Worm (Caenorhabditis elegans) whole organism, young adult: ENCODE measurements around the gene R148.3.

Experiments used
- B0019.2 ChIP-seq: fragments of 200-800 bp; sonication (Bioruptor generic); conservative IDR thresholded peaks from 2 replicates; pipeline ENCODE4 v1.3.6; 2022; ENCODE audit warnings: missing genetic modification reagents, missing genetic modification characterization, missing compliant biosample characterization
- D2030.7 ChIP-seq: fragments of 200-800 bp; sonication (Bioruptor generic); IDR thresholded peaks from 2 replicates; pipeline ENCODE4 v1.3.6; 2022; ENCODE audit warnings: missing genetic modification reagents, missing genetic modification characterization, missing compliant biosample characterization
- F10E7.11 ChIP-seq: sonication (generic microtip); optimal IDR thresholded peaks from 2 replicates; lab custom pipeline; 2017; ENCODE audit warnings: mild to moderate bottlenecking, missing genetic modification characterization, moderate library complexity, missing compliant biosample characterization
- F39B2.1 ChIP-seq: fragments of 200-800 bp; sonication (Bioruptor generic); IDR thresholded peaks from 2 replicates; pipeline ENCODE4 v1.3.6; 2022; ENCODE audit warnings: missing genetic modification reagents, missing genetic modification characterization, missing compliant biosample characterization
- F55B11.4 ChIP-seq: sonication (generic microtip); optimal IDR thresholded peaks from 2 replicates; lab custom pipeline; 2016; ENCODE audit warnings: missing compliant biosample characterization, missing genetic modification characterization, borderline replicate concordance; ENCODE audit not compliant: insufficient read depth
- F57A8.1 ChIP-seq: fragments of 200-800 bp; sonication (Bioruptor generic); optimal IDR thresholded peaks from 2 replicates; lab custom pipeline; 2018; ENCODE audit warnings: mild to moderate bottlenecking, missing genetic modification characterization, moderate library complexity, missing compliant biosample characterization
- T07F8.4 ChIP-seq: sonication (generic microtip); optimal IDR thresholded peaks from 2 replicates; lab custom pipeline; 2016; ENCODE audit warnings: mild to moderate bottlenecking, missing genetic modification characterization, moderate library complexity, missing compliant biosample characterization
- Y56A3A.18 ChIP-seq: fragments of 200-800 bp; sonication (Bioruptor generic); IDR thresholded peaks from 2 replicates; pipeline ENCODE4 v1.3.6; 2022; ENCODE audit warnings: missing genetic modification reagents, missing genetic modification characterization, missing compliant biosample characterization
- Y67H2A.10 ChIP-seq: fragments of 200-800 bp; sonication (Bioruptor generic); conservative IDR thresholded peaks from 2 replicates; pipeline ENCODE4 v1.3.6; 2022; ENCODE audit warnings: missing genetic modification reagents, missing genetic modification characterization, missing compliant biosample characterization
- aptf-3 ChIP-seq: fragments of 200-800 bp; sonication (Bioruptor generic); IDR thresholded peaks from 2 replicates; pipeline ENCODE4 v1.3.6; 2022; ENCODE audit warnings: missing genetic modification characterization, missing compliant biosample characterization
- atf-7 ChIP-seq: sonication (generic microtip); optimal IDR thresholded peaks from 2 replicates; lab custom pipeline; 2017; ENCODE audit warnings: mild to moderate bottlenecking, missing genetic modification characterization, missing compliant biosample characterization
- athp-1 ChIP-seq: sonication (generic microtip); optimal IDR thresholded peaks from 2 replicates; lab custom pipeline; 2017; ENCODE audit warnings: mild to moderate bottlenecking, missing genetic modification characterization, missing compliant biosample characterization
- attf-5 ChIP-seq: fragments of 200-800 bp; sonication (Bioruptor generic); optimal IDR thresholded peaks from 2 replicates; lab custom pipeline; 2018; ENCODE audit warnings: mild to moderate bottlenecking, missing genetic modification characterization, missing compliant biosample characterization
- bed-1 ChIP-seq: fragments of 200-800 bp; sonication (Bioruptor generic); IDR thresholded peaks from 2 replicates; pipeline ENCODE4 v1.3.6; 2022; ENCODE audit warnings: missing genetic modification reagents, missing genetic modification characterization, missing compliant biosample characterization
- cebp-1 ChIP-seq, 2 experiments: fragments of 200-800 bp in 1 of 2; sonication (Bioruptor generic) in 1 of 2; sonication (generic microtip) in 1 of 2; IDR thresholded peaks in 1 of 2; optimal IDR thresholded peaks in 1 of 2; 2 replicates each; pipeline versions ENCODE4 v1.3.6 to Lab custom; 2017 to 2022; ENCODE audit warnings: missing compliant biosample characterization in 2 of 2, missing genetic modification characterization in 2 of 2, mild to moderate bottlenecking in 1 of 2, missing genetic modification reagents in 1 of 2, moderate library complexity in 1 of 2
- ceh-91 ChIP-seq: fragments of 200-800 bp; sonication (Bioruptor generic); IDR thresholded peaks from 2 replicates; pipeline ENCODE4 v1.3.6; 2022; ENCODE audit warnings: missing genetic modification reagents, missing genetic modification characterization, missing compliant biosample characterization
- egl-44 ChIP-seq: fragments of 200-800 bp; sonication (Bioruptor generic); IDR thresholded peaks from 2 replicates; pipeline ENCODE4 v1.3.6; 2022; ENCODE audit warnings: missing genetic modification reagents, missing genetic modification characterization, missing compliant biosample characterization
- hlh-26 ChIP-seq: fragments of 200-800 bp; sonication (Bioruptor generic); conservative IDR thresholded peaks from 2 replicates; pipeline ENCODE4 v1.3.6; 2022; ENCODE audit warnings: missing genetic modification reagents, missing genetic modification characterization, missing compliant biosample characterization
- hmg-1.2 ChIP-seq: fragments of 200-800 bp; sonication (Bioruptor generic); IDR thresholded peaks from 2 replicates; pipeline ENCODE4 v1.3.6; 2022; ENCODE audit warnings: missing genetic modification reagents, missing genetic modification characterization, missing compliant biosample characterization
- let-607 ChIP-seq, 2 experiments: fragments of 200-800 bp in 1 of 2; sonication (Bioruptor generic) in 1 of 2; sonication (generic microtip) in 1 of 2; optimal IDR thresholded peaks; 2 replicates each; lab custom pipeline; 2016 to 2018; ENCODE audit warnings: mild to moderate bottlenecking in 2 of 2, missing compliant biosample characterization in 2 of 2, missing genetic modification characterization in 2 of 2, moderate library complexity in 2 of 2, missing genotype in 1 of 2
- lin-54 ChIP-seq: fragments of 200-800 bp; sonication (Bioruptor generic); optimal IDR thresholded peaks from 2 replicates; lab custom pipeline; 2018; ENCODE audit warnings: mild to moderate bottlenecking, missing genetic modification characterization, missing compliant biosample characterization
- lsl-1 ChIP-seq: fragments of 200-800 bp; sonication (Bioruptor generic); optimal IDR thresholded peaks from 2 replicates; lab custom pipeline; 2018; ENCODE audit warnings: mild to moderate bottlenecking, missing genetic modification characterization, moderate library complexity, missing compliant biosample characterization
- mcd-1 ChIP-seq: fragments of 200-800 bp; sonication (Bioruptor generic); IDR thresholded peaks from 2 replicates; pipeline ENCODE4 v1.3.6; 2022; ENCODE audit warnings: missing genetic modification reagents, missing genetic modification characterization, missing compliant biosample characterization
- mel-28 ChIP-seq: sonication (generic microtip); optimal IDR thresholded peaks from 2 replicates; lab custom pipeline; 2016; ENCODE audit warnings: borderline replicate concordance, mild to moderate bottlenecking, missing genetic modification characterization, missing compliant biosample characterization
- nfya-1 ChIP-seq: sonication (generic microtip); optimal IDR thresholded peaks from 2 replicates; lab custom pipeline; 2017; ENCODE audit warnings: antibody characterized with exemption, missing compliant biosample characterization, missing genetic modification characterization, borderline replicate concordance; ENCODE audit not compliant: insufficient read depth
- nfya-2 ChIP-seq: fragments of 200-800 bp; sonication (Bioruptor generic); IDR thresholded peaks from 2 replicates; pipeline ENCODE4 v1.3.6; 2022; ENCODE audit warnings: missing genetic modification reagents, missing genetic modification characterization, missing compliant biosample characterization
- nfyb-1 ChIP-seq: fragments of 200-800 bp; sonication (Bioruptor generic); IDR thresholded peaks from 2 replicates; pipeline ENCODE4 v1.3.6; 2022; ENCODE audit warnings: missing genetic modification reagents, missing genetic modification characterization, missing compliant biosample characterization
- nhr-120 ChIP-seq: fragments of 200-800 bp; sonication (Bioruptor generic); IDR thresholded peaks from 2 replicates; pipeline ENCODE4 v1.3.6; 2022; ENCODE audit warnings: missing genetic modification characterization, missing compliant biosample characterization
- nhr-80 ChIP-seq: sonication (generic microtip); optimal IDR thresholded peaks from 2 replicates; lab custom pipeline; 2016; ENCODE audit warnings: missing genetic modification characterization, missing compliant biosample characterization
- rpc-1 ChIP-seq, 2 experiments: fragments of 150-350 bp in 1 of 2; sonication (generic microtip) in 1 of 2; optimal IDR thresholded peaks; 2 replicates each; lab custom pipeline; 2014 to 2018; ENCODE audit warnings: missing biosample characterization in 1 of 2, missing genetic modification characterization in 1 of 2, missing genetic modification reagents in 1 of 2, missing genotype in 1 of 2
- sea-2 ChIP-seq: fragments of 200-800 bp; sonication (Bioruptor generic); IDR thresholded peaks from 2 replicates; pipeline ENCODE4 v1.3.6; 2022; ENCODE audit warnings: missing genetic modification characterization, missing compliant biosample characterization
- snpc-1.3 ChIP-seq: sonication (generic microtip); optimal IDR thresholded peaks from 2 replicates; lab custom pipeline; 2017; ENCODE audit warnings: missing genetic modification characterization, mild to moderate bottlenecking, missing compliant biosample characterization, antibody characterized with exemption, moderate library complexity, missing genotype, missing genetic modification reagents; ENCODE audit not compliant: insufficient read depth
- zfh-2 ChIP-seq: fragments of 200-800 bp; sonication (Bioruptor generic); conservative IDR thresholded peaks from 2 replicates; pipeline ENCODE4 v1.3.6; 2022; ENCODE audit warnings: missing genetic modification reagents, missing genetic modification characterization, missing compliant biosample characterization
- zim-3 ChIP-seq: sonication (generic microtip); optimal IDR thresholded peaks from 2 replicates; lab custom pipeline; 2017; ENCODE audit warnings: mild to moderate bottlenecking, missing genetic modification characterization, moderate library complexity, missing compliant biosample characterization
- ztf-18 ChIP-seq: sonication (generic microtip); optimal IDR thresholded peaks from 2 replicates; lab custom pipeline; 2016; ENCODE audit warnings: missing genotype, mild to moderate bottlenecking, missing genetic modification characterization, missing compliant biosample characterization

The R148.3 gene

DNA sequence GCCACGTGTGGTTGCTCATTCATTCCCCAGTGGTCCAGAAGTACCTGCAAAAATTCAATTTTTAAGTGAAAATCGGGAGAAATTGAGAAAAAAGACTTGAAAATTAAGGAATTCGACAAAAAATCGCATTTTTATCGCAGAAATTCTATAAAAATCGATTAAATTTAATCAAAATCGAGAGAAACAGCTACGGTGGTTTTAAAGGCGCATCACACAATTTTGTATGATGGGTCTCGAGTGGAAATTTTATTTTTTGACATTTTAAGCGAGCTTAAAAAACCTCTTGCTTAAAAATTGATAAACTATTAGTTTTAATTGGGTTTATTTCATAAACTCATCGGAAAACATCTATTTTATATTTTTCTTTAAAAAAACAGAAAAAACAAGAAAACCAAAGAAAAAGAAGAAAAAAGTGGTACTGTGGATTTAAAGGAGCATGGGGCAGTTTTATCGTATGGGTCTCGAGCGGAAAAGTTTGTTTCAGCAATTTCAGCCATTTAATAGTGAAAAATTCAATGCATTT lies 48.0 kb upstream of the R148.3 start, which contains the start of gene nipa-1 (continued):
- TF ChIP-seq nfyb-1 (GFP tag; lab: Robert Waterston, UW) (no peak), zfh-2 (no peak), bed-1 (GFP tag; lab: Robert Waterston, UW) (no peak), F10E7.11 (tag; lab: Kevin White, UChicago) (no peak), T07F8.4 (tag; lab: Kevin White, UChicago) (no peak), lsl-1 (GFP tag; lab: Kevin White, UChicago) (peak; percentile 96), rpc-1 (optimal IDR thresholded peaks at IDR 0.05; lab: Kevin White, UChicago) (no peak), rpc-1 (tag; optimal IDR thresholded peaks at IDR 0.05; lab: Kevin White, UChicago) (no peak), nfya-1 (tag; lab: Kevin White, UChicago) (no peak), nfya-2 (GFP tag; lab: Robert Waterston, UW) (no peak), mcd-1 (GFP tag; lab: Robert Waterston, UW) (no peak), egl-44 (GFP tag; lab: Robert Waterston, UW) (no peak), lin-54 (GFP tag; lab: Kevin White, UChicago) (no peak), F39B2.1 (GFP tag; lab: Robert Waterston, UW) (no peak), F55B11.4 (tag; lab: Kevin White, UChicago) (no peak), B0019.2 (GFP tag; lab: Robert Waterston, UW) (no peak), atf-7 (tag; lab: Kevin White, UChicago) (no peak), hlh-26 (GFP tag; lab: Robert Waterston, UW) (no peak)

DNA sequence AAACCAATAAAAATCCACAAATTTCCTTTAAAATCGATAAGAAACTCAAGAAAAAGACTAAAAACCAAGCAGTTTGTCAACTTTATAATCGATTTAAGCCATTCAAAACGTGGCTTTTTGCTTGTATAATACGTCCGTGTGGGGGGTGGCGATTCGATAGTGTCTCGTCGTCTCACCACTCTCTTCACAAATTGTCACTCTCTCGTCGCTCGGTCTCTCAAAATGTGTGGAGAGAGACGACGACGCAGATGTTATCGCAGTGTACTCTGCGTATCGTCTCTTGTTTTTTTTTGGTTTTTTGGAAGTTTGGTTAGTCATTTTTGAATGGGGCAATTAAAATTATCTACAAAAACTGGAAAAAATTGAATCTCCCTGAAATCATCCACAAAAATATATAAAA lies 47.5 kb upstream of the R148.3 start:
- TF ChIP-seq sea-2 = no peak
- TF ChIP-seq nhr-120 (GFP tag; lab: Robert Waterston, UW) = no peak
- peak; percentile 75; the same call in 1 of the 2 replicates for TF ChIP-seq hmg-1.2
- TF ChIP-seq egl-44 (GFP tag; lab: Robert Waterston, UW) = no peak
- no peak for TF ChIP-seq cebp-1 (GFP tag; IDR thresholded peaks at IDR 0.05; lab: Robert Waterston, UW)
- peak; percentile 25 for TF ChIP-seq cebp-1 (tag; optimal IDR thresholded peaks at IDR 0.05; lab: Kevin White, UChicago)
- TF ChIP-seq nhr-80 (tag; lab: Kevin White, UChicago) = peak; percentile 64
- TF ChIP-seq attf-5 (GFP tag; lab: Kevin White, UChicago) = peak; percentile 27
- no peak for TF ChIP-seq F57A8.1 (GFP tag; lab: Kevin White, UChicago)
- no peak for TF ChIP-seq ceh-91
- no peak for TF ChIP-seq Y56A3A.18 (GFP tag; lab: Robert Waterston, UW)
- no peak for TF ChIP-seq let-607 (tag; optimal IDR thresholded peaks at IDR 0.05; lab: Kevin White, UChicago)
- no peak for TF ChIP-seq Y67H2A.10 (GFP tag; lab: Robert Waterston, UW)
- TF ChIP-seq, all 124 proteins: peak for 4

DNA sequence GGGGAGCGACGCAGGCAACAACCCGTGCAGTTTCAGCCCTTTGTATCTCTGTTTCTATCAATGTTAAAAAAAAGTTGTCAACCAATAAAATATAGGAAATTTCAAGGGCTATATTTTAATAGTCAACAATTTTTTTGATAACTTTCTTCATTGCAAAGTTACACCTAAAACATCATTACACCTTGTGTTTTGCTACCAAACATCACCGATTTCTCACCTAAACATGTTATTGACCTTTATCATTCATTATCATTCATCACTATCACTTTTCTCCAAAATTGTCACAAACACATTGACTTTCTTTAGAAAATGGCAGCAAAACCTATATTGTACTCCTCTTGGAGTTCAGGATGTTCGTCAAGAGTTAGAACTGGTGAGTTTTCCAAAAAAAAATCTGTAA lies 46.1 kb upstream of the R148.3 start, which contains the start of gene Y53G8B.1:
Gene Y53G8B.1, plus strand, starts transcription at position 242 of the 400 bp plus-strand sequence.
- TF ChIP-seq zim-3 = no peak
- TF ChIP-seq mel-28 (tag; lab: Kevin White, UChicago) = no peak
- no peak for TF ChIP-seq snpc-1.3
- no peak for TF ChIP-seq D2030.7 (GFP tag; lab: Robert Waterston, UW)
- no peak for TF ChIP-seq aptf-3 (GFP tag; lab: Robert Waterston, UW)
- no peak for TF ChIP-seq athp-1 (tag; lab: Kevin White, UChicago)
- TF ChIP-seq ztf-18 (tag; lab: Kevin White, UChicago) = no peak
